Worm (Caenorhabditis elegans) whole organism, L3 larva: ENCODE measurements around the gene col-138.

ENCODE experiments used
- R02D3.7 ChIP-seq: fragments of 150-350 bp; optimal IDR thresholded peaks from 2 replicates; lab custom pipeline; 2014; ENCODE audit warnings: missing biosample characterization, missing genetic modification characterization
- ZK546.5 ChIP-seq: sonication (generic microtip); optimal IDR thresholded peaks from 2 replicates; lab custom pipeline; 2017; ENCODE audit warnings: missing biosample characterization, missing genetic modification characterization
- aly-2 ChIP-seq: fragments of 150-350 bp; optimal IDR thresholded peaks from 2 replicates; lab custom pipeline; 2014; ENCODE audit warnings: missing biosample characterization, missing genetic modification characterization
- ceh-16 ChIP-seq: sonication (generic microtip); optimal IDR thresholded peaks from 2 replicates; lab custom pipeline; 2017; ENCODE audit warnings: missing biosample characterization, missing genetic modification characterization
- ceh-82 ChIP-seq: fragments of 150-350 bp; optimal IDR thresholded peaks from 2 replicates; lab custom pipeline; 2014; ENCODE audit warnings: missing biosample characterization, missing genetic modification characterization
- ceh-9 ChIP-seq: sonication (generic microtip); optimal IDR thresholded peaks from 2 replicates; lab custom pipeline; 2018; ENCODE audit warnings: missing biosample characterization, missing genetic modification characterization
- egl-27 ChIP-seq: sonication (generic microtip); optimal IDR thresholded peaks from 4 replicates; lab custom pipeline; 2017; ENCODE audit warnings: missing biosample characterization, missing genetic modification reagents, missing genetic modification characterization
- egl-5 ChIP-seq: fragments of 150-350 bp; optimal IDR thresholded peaks from 2 replicates; lab custom pipeline; 2017; ENCODE audit warnings: missing biosample characterization, missing genetic modification reagents, missing genetic modification characterization, inconsistent platforms
- elt-2 ChIP-seq: sonication (generic microtip); optimal IDR thresholded peaks from 2 replicates; lab custom pipeline; 2016; ENCODE audit warnings: missing genetic modification reagents, mild to moderate bottlenecking, missing genetic modification characterization, missing compliant biosample characterization
- elt-3 ChIP-seq, 3 experiments: fragments of 150-350 bp in 1 of 3; sonication (generic microtip) in 2 of 3; optimal IDR thresholded peaks; 2 replicates in 2 of 3; 4 replicates in 1 of 3; lab custom pipeline; 2014 to 2017; ENCODE audit warnings: missing biosample characterization in 3 of 3, missing genetic modification characterization in 3 of 3
- eor-1 ChIP-seq, 2 experiments: fragments of 150-350 bp; optimal IDR thresholded peaks; 2 replicates each; lab custom pipeline; 2014 to 2018; ENCODE audit warnings: missing biosample characterization in 2 of 2, missing genetic modification characterization in 2 of 2
- fkh-10 ChIP-seq: sonication (generic microtip); optimal IDR thresholded peaks from 2 replicates; lab custom pipeline; 2017; ENCODE audit warnings: missing biosample characterization, missing genetic modification reagents, missing genetic modification characterization
- fkh-2 ChIP-seq: fragments of 150-350 bp; optimal IDR thresholded peaks from 2 replicates; lab custom pipeline; 2014; ENCODE audit warnings: missing biosample characterization, missing genetic modification reagents, missing genetic modification characterization
- hmg-11 ChIP-seq: sonication (generic microtip); optimal IDR thresholded peaks from 2 replicates; lab custom pipeline; 2016; ENCODE audit warnings: missing genetic modification characterization, missing compliant biosample characterization
- jun-1 ChIP-seq: fragments of 150-350 bp; optimal IDR thresholded peaks from 2 replicates; lab custom pipeline; 2014; ENCODE audit warnings: missing biosample characterization, missing genetic modification reagents, missing genetic modification characterization
- lin-39 ChIP-seq: fragments of 150-350 bp; optimal IDR thresholded peaks from 2 replicates; lab custom pipeline; 2018; ENCODE audit warnings: missing biosample characterization, missing genetic modification reagents, missing genetic modification characterization
- mdl-1 ChIP-seq: fragments of 150-350 bp; optimal IDR thresholded peaks from 2 replicates; lab custom pipeline; 2014; ENCODE audit warnings: missing biosample characterization, missing genetic modification characterization
- mml-1 ChIP-seq: fragments of 150-350 bp; sonication (generic microtip); optimal IDR thresholded peaks from 3 replicates; lab custom pipeline; 2014; ENCODE audit warnings: missing biosample characterization, missing genetic modification characterization
- nhr-23 ChIP-seq: fragments of 150-350 bp; optimal IDR thresholded peaks from 2 replicates; lab custom pipeline; 2014; ENCODE audit warnings: missing biosample characterization, missing genetic modification reagents, missing genetic modification characterization
- nhr-237 ChIP-seq: fragments of 150-350 bp; optimal IDR thresholded peaks from 2 replicates; lab custom pipeline; 2014; ENCODE audit warnings: missing biosample characterization, missing genetic modification characterization
- nhr-25 ChIP-seq: sonication (generic microtip); optimal IDR thresholded peaks from 2 replicates; lab custom pipeline; 2017; ENCODE audit warnings: missing biosample characterization, missing genetic modification characterization
- nhr-28 ChIP-seq: fragments of 150-350 bp; optimal IDR thresholded peaks from 2 replicates; lab custom pipeline; 2014; ENCODE audit warnings: missing biosample characterization, missing genetic modification characterization
- nhr-43 ChIP-seq: sonication (generic microtip); optimal IDR thresholded peaks from 2 replicates; lab custom pipeline; 2016; ENCODE audit warnings: mild to moderate bottlenecking, missing genetic modification characterization, missing compliant biosample characterization; ENCODE audit not compliant: poor library complexity, severe bottlenecking
- nhr-67 ChIP-seq: fragments of 150-350 bp; optimal IDR thresholded peaks from 2 replicates; lab custom pipeline; 2014; ENCODE audit warnings: missing biosample characterization, missing genetic modification characterization
- nhr-76 ChIP-seq: fragments of 150-350 bp; sonication (generic microtip); optimal IDR thresholded peaks from 5 replicates; lab custom pipeline; 2014; ENCODE audit warnings: missing biosample characterization, missing genetic modification characterization
- pqm-1 ChIP-seq: fragments of 150-350 bp; optimal IDR thresholded peaks from 2 replicates; lab custom pipeline; 2017; ENCODE audit warnings: missing biosample characterization, missing genetic modification characterization, inconsistent platforms
- sea-2 ChIP-seq: fragments of 150-350 bp; sonication (generic microtip); optimal IDR thresholded peaks from 4 replicates; lab custom pipeline; 2014; ENCODE audit warnings: missing biosample characterization, missing genetic modification reagents, missing genetic modification characterization
- unc-39 ChIP-seq: sonication (generic microtip); optimal IDR thresholded peaks from 4 replicates; lab custom pipeline; 2017; ENCODE audit warnings: missing biosample characterization, missing genetic modification characterization
- zag-1 ChIP-seq: fragments of 150-350 bp; optimal IDR thresholded peaks from 2 replicates; lab custom pipeline; 2014; ENCODE audit warnings: missing biosample characterization, missing genetic modification characterization
- ztf-11 ChIP-seq: fragments of 150-350 bp; optimal IDR thresholded peaks from 2 replicates; lab custom pipeline; 2014; ENCODE audit warnings: missing biosample characterization, missing genetic modification characterization

Gene col-138

DNA sequence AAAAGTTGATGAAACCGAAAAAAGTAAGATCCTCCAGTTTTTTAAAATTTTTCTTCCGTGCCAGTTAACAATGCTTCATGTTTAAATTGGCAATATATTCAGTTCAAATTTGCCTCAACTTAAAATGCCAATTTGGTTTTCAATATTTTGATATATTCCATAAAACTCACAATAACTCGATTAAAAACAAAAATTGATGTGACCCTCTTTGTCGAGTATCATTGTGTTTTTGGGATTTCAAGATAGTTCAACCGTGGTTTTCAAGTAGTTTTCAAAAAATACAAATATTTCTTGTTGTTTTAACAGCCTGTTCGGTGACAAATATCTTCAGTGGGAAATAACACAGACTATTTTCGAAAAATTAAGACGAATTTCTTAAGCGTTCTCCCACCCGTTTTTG lies 30.5 kb downstream of the col-138 start:
- TF ChIP-seq nhr-76 (tag; lab: Kevin White, UChicago) (no peak), ceh-9 (tag; lab: Kevin White, UChicago) (no peak), jun-1 (tag; lab: Kevin White, UChicago) (no peak), egl-5 (tag; lab: Kevin White, UChicago) (no peak), fkh-10 (GFP tag; lab: Kevin White, UChicago) (no peak), elt-2 (tag; lab: Kevin White, UChicago) (no peak), ceh-82 (tag; lab: Kevin White, UChicago) (no peak), zag-1 (tag; lab: Kevin White, UChicago) (no peak), nhr-67 (tag; lab: Kevin White, UChicago) (no peak), unc-39 (tag; lab: Kevin White, UChicago) (no peak), pqm-1 (tag; lab: Kevin White, UChicago) (no peak), sea-2 (GFP tag; lab: Kevin White, UChicago) (no peak), egl-27 (tag; lab: Kevin White, UChicago) (no peak)
- TF ChIP-seq, all 47 proteins: peak for 0

DNA sequence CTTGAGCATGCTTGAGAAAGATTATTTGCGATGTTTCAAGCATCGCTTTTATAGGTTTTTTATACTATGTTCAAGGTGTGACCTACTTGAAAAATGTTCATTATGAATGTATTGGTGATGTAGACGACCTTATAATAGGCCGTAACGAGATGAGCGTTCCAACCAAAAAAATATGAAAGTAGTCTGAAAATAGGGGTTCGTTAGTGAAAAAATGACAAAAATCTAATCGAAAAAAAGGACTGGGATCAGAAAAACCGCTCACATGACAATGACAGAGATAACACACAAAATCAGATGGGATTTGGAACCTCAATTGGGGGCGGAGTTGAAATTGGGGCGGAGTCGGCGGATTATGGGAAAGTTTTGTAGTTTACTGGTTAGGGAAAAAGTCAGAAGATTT lies 32.7 kb downstream of the col-138 start, which contains the start of gene Y116A8C.40:
TSS of gene Y116A8C.40 (minus strand) at position 101 of the 400 bp plus-strand sequence.
- no peak for TF ChIP-seq fkh-10 (GFP tag; lab: Kevin White, UChicago)
- no peak for TF ChIP-seq R02D3.7
- TF ChIP-seq zag-1 (tag; lab: Kevin White, UChicago), result no peak
- no peak for TF ChIP-seq ZK546.5
- no peak for TF ChIP-seq ztf-11 (tag; lab: Kevin White, UChicago)
- no peak for TF ChIP-seq nhr-76 (tag; lab: Kevin White, UChicago)
- TF ChIP-seq lin-39 (tag; lab: Kevin White, UChicago), result no peak
- no peak for TF ChIP-seq fkh-2 (tag; lab: Kevin White, UChicago)
- TF ChIP-seq eor-1 (tag; optimal IDR thresholded peaks at IDR 0.05; lab: Kevin White, UChicago), result no peak
- no peak for TF ChIP-seq hmg-11 (tag; lab: Kevin White, UChicago)
- no peak for TF ChIP-seq nhr-43
- TF ChIP-seq nhr-28, result no peak
- no peak for TF ChIP-seq nhr-25

DNA sequence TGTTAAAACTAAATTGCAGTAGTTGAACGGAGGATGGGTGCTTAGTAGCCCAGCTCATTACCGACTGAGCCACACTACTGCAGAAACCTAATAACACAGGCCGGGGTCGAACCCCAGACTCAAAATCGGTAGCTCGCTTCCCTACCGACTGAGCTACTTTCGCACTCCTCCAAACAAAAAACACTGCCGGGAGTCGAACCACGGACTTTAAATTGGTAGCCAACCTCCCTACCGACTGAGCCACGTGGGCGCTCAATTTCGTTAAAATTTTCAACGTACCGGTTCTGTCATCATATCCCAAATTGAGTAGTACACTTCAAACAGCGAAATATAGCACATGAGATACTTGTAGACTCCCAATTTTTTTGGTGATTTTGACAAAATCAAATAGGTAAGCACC lies 33.1 kb downstream of the col-138 start:
- TF ChIP-seq mml-1 (tag; lab: Kevin White, UChicago) (no peak), ceh-9 (tag; lab: Kevin White, UChicago) (no peak), eor-1 (tag; optimal IDR thresholded peaks at IDR 0.05; lab: Kevin White, UChicago) (no peak), nhr-237 (no peak), nhr-25 (no peak), fkh-10 (GFP tag; lab: Kevin White, UChicago) (no peak), ceh-16 (no peak), aly-2 (tag; lab: Kevin White, UChicago) (no peak), nhr-23 (tag; lab: Kevin White, UChicago) (no peak), elt-3 (tag; optimal IDR thresholded peaks at IDR 0.05; lab: Kevin White, UChicago) (no peak), mdl-1 (tag; lab: Kevin White, UChicago) (no peak), nhr-28 (no peak)
- TF ChIP-seq, all 47 proteins: peak for 0
